Worm (Caenorhabditis elegans): ENCODE measurements around the gene rrf-3.

DNA sequence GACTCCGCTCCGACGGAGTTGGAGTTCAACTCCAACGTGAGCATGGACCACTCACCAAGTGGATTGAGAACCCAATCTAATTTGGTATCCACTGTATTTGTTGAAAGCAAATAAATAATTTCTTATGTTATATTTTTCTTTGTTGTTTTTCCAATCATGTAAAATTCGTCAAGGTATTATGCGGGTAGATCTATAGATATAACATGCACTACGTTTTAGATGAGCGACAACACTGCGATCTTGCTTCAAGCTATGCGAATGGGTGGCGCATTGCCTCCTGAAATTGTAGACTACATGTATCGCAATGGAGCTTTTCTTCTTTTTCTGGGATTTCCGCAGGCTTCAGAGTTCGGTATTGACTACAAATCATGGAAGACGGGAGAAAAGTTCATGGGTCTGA lies 17.7 kb upstream of the rrf-3 start, which contains the start of gene F10B5.2:
- TF ChIP-seq pha-4 (GFP tag; IDR thresholded peaks at IDR 0.05) (no peak), pha-4 (tag; optimal IDR thresholded peaks at IDR 0.05) (no peak), fos-1 (tag; optimal IDR thresholded peaks at IDR 0.05) (no peak), fkh-10 (GFP tag; optimal IDR thresholded peaks at IDR 0.05) (no peak), mxl-2 (GFP tag; conservative IDR thresholded peaks at IDR 0.05) (no peak), lin-29 (GFP tag; IDR thresholded peaks at IDR 0.05) (no peak), ama-1 (optimal IDR thresholded peaks at IDR 0.05) (no peak), lir-3 (tag; optimal IDR thresholded peaks at IDR 0.05) (no peak), hif-1 (tag; optimal IDR thresholded peaks at IDR 0.05) (no peak), dve-1 (tag; optimal IDR thresholded peaks at IDR 0.05; ENCODE audit: insufficient read depth) (no peak), hlh-11 (tag; optimal IDR thresholded peaks at IDR 0.05) (no peak)

Measured in whole organism, L4 larva.